Worm (Caenorhabditis elegans) whole organism, L2 larva: ENCODE measurements around the gene gop-3.

Experiments used
- C34F6.9 ChIP-seq: fragments of 150-350 bp; optimal IDR thresholded peaks from 2 replicates; lab custom pipeline; 2014; ENCODE audit warnings: missing biosample characterization, missing genetic modification characterization
- Y55F3AM.14 ChIP-seq: fragments of 200-800 bp; sonication (Bioruptor generic); optimal IDR thresholded peaks from 2 replicates; lab custom pipeline; 2018; ENCODE audit warnings: mild to moderate bottlenecking, missing genetic modification characterization, missing compliant biosample characterization
- ZK546.5 ChIP-seq: sonication (generic microtip); optimal IDR thresholded peaks from 2 replicates; lab custom pipeline; 2017; ENCODE audit warnings: missing biosample characterization, missing genetic modification characterization
- aly-2 ChIP-seq: fragments of 150-350 bp; optimal IDR thresholded peaks from 2 replicates; lab custom pipeline; 2014; ENCODE audit warnings: missing biosample characterization, missing genetic modification characterization
- ama-1 ChIP-seq: fragments of 150-350 bp; optimal IDR thresholded peaks from 2 replicates; lab custom pipeline; 2018; ENCODE audit warnings: inconsistent platforms
- blmp-1 ChIP-seq: sonication (generic microtip); optimal IDR thresholded peaks from 2 replicates; lab custom pipeline; 2017; ENCODE audit warnings: missing genetic modification characterization, mild to moderate bottlenecking, missing compliant biosample characterization, antibody characterized with exemption, moderate library complexity; ENCODE audit not compliant: insufficient read depth
- ceh-16 ChIP-seq: fragments of 150-350 bp; optimal IDR thresholded peaks from 2 replicates; lab custom pipeline; 2014; ENCODE audit warnings: missing biosample characterization, missing genetic modification characterization
- crh-2 ChIP-seq: sonication (generic microtip); optimal IDR thresholded peaks from 2 replicates; lab custom pipeline; 2017; ENCODE audit warnings: missing biosample characterization, missing genetic modification characterization
- dmd-4 ChIP-seq: sonication (generic microtip); optimal IDR thresholded peaks from 2 replicates; lab custom pipeline; 2017; ENCODE audit warnings: missing biosample characterization, missing genetic modification characterization
- egl-27 ChIP-seq: sonication (generic microtip); optimal IDR thresholded peaks from 3 replicates; lab custom pipeline; 2017; ENCODE audit warnings: missing biosample characterization, missing genetic modification reagents, missing genetic modification characterization
- elt-3 ChIP-seq: sonication (generic microtip); optimal IDR thresholded peaks from 2 replicates; lab custom pipeline; 2017; ENCODE audit warnings: missing biosample characterization, missing genetic modification characterization
- fos-1 ChIP-seq: fragments of 150-350 bp; optimal IDR thresholded peaks from 2 replicates; lab custom pipeline; 2014; ENCODE audit warnings: missing biosample characterization, missing genetic modification characterization
- lin-11 ChIP-seq: fragments of 150-350 bp; sonication (generic microtip); optimal IDR thresholded peaks from 2 replicates; lab custom pipeline; 2014; ENCODE audit warnings: missing biosample characterization, missing genetic modification characterization, inconsistent platforms, mixed read lengths
- lin-39 ChIP-seq: fragments of 150-350 bp; optimal IDR thresholded peaks from 2 replicates; lab custom pipeline; 2014; ENCODE audit warnings: missing biosample characterization, missing genetic modification reagents, missing genetic modification characterization
- mbf-1 ChIP-seq: sonication (generic microtip); optimal IDR thresholded peaks from 2 replicates; lab custom pipeline; 2017; ENCODE audit warnings: missing biosample characterization, missing genetic modification characterization
- mdl-1 ChIP-seq, 2 experiments: fragments of 150-350 bp in 1 of 2; sonication (generic microtip) in 1 of 2; optimal IDR thresholded peaks; 2 replicates each; lab custom pipeline; 2017; ENCODE audit warnings: missing biosample characterization in 2 of 2, missing genetic modification characterization in 2 of 2
- nhr-10 ChIP-seq: sonication (generic microtip); optimal IDR thresholded peaks from 2 replicates; lab custom pipeline; 2017; ENCODE audit warnings: missing biosample characterization, missing genetic modification characterization
- nhr-11 ChIP-seq: fragments of 150-350 bp; optimal IDR thresholded peaks from 2 replicates; lab custom pipeline; 2014; ENCODE audit warnings: missing biosample characterization, missing genetic modification characterization
- nhr-12 ChIP-seq: fragments of 150-350 bp; optimal IDR thresholded peaks from 2 replicates; lab custom pipeline; 2014; ENCODE audit warnings: missing biosample characterization, missing genetic modification characterization
- nhr-21 ChIP-seq: fragments of 150-350 bp; optimal IDR thresholded peaks from 2 replicates; lab custom pipeline; 2014; ENCODE audit warnings: missing biosample characterization, missing genetic modification characterization
- nhr-23 ChIP-seq: fragments of 150-350 bp; optimal IDR thresholded peaks from 2 replicates; lab custom pipeline; 2014; ENCODE audit warnings: missing biosample characterization, missing genetic modification reagents, missing genetic modification characterization
- nhr-237 ChIP-seq: fragments of 150-350 bp; optimal IDR thresholded peaks from 2 replicates; lab custom pipeline; 2014; ENCODE audit warnings: missing biosample characterization, missing genetic modification characterization
- nhr-25 ChIP-seq: fragments of 150-350 bp; sonication (generic microtip); optimal IDR thresholded peaks from 3 replicates; lab custom pipeline; 2014; ENCODE audit warnings: missing biosample characterization, missing genetic modification characterization
- nhr-77 ChIP-seq: fragments of 150-350 bp; optimal IDR thresholded peaks from 2 replicates; lab custom pipeline; 2014; ENCODE audit warnings: missing biosample characterization, missing genetic modification characterization
- peb-1 ChIP-seq: fragments of 150-350 bp; optimal IDR thresholded peaks from 2 replicates; lab custom pipeline; 2014; ENCODE audit warnings: missing biosample characterization, missing genetic modification characterization
- sem-4 ChIP-seq: fragments of 150-350 bp; optimal IDR thresholded peaks from 2 replicates; lab custom pipeline; 2014; ENCODE audit warnings: missing biosample characterization, missing genetic modification reagents, missing genetic modification characterization
- sma-3 ChIP-seq: sonication (generic microtip); optimal IDR thresholded peaks from 2 replicates; lab custom pipeline; 2016; ENCODE audit warnings: missing genetic modification reagents, missing genetic modification characterization, missing compliant biosample characterization
- sma-9 ChIP-seq, 2 experiments: fragments of 150-350 bp in 1 of 2; sonication (generic microtip) in 1 of 2; optimal IDR thresholded peaks; 2 replicates each; lab custom pipeline; 2014 to 2016; ENCODE audit warnings: missing genetic modification characterization in 2 of 2, mild to moderate bottlenecking in 1 of 2, missing biosample characterization in 1 of 2, missing compliant biosample characterization in 1 of 2, missing genetic modification reagents in 1 of 2, moderate library complexity in 1 of 2
- snpc-4 ChIP-seq: fragments of 150-350 bp; optimal IDR thresholded peaks from 2 replicates; lab custom pipeline; 2014; ENCODE audit warnings: missing biosample characterization, missing genetic modification characterization
- unc-55 ChIP-seq: fragments of 150-350 bp; sonication (generic microtip); optimal IDR thresholded peaks from 3 replicates; lab custom pipeline; 2014; ENCODE audit warnings: missing biosample characterization, missing genetic modification reagents, missing genetic modification characterization
- unc-62 ChIP-seq: fragments of 150-350 bp; optimal IDR thresholded peaks from 2 replicates; lab custom pipeline; 2014; ENCODE audit warnings: missing biosample characterization, missing genetic modification reagents, missing genetic modification characterization
- zag-1 ChIP-seq: fragments of 150-350 bp; optimal IDR thresholded peaks from 2 replicates; lab custom pipeline; 2014; ENCODE audit warnings: missing biosample characterization, missing genetic modification characterization
- ztf-1 ChIP-seq: fragments of 200-800 bp; sonication (Bioruptor generic); conservative IDR thresholded peaks from 2 replicates; pipeline ENCODE4 v1.3.6; 2022; ENCODE audit warnings: missing genetic modification characterization, missing compliant biosample characterization

The gop-3 gene

DNA sequence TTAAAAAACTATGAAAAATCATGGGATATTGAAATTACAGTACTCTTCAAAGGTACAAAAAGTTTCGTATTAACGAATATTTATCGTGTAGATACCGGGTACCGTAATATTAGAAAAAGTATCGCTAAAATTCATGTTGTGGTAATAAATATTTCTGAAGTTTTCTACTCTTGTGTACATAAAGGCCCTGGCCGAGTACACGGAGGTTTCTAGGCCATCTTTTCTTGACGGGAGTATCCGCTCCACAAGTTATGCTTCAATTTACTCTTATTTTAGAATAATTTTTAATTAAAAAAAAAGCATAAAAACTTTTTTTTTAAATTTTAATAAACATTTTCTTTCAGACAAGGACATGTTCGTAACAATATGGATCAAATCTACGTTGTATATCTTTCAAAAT, 27.4 kb upstream of the gop-3 start:
- TF ChIP-seq nhr-11 (tag; lab: Kevin White, UChicago): no peak
- no peak for TF ChIP-seq mbf-1
- TF ChIP-seq unc-55 (GFP tag; lab: Kevin White, UChicago): no peak
- TF ChIP-seq nhr-77 (tag; lab: Kevin White, UChicago): no peak
- no peak for TF ChIP-seq ceh-16 (tag; lab: Kevin White, UChicago)
- no peak for TF ChIP-seq crh-2 (tag; lab: Kevin White, UChicago)
- TF ChIP-seq nhr-25 (tag; lab: Kevin White, UChicago): no peak
- TF ChIP-seq nhr-21 (tag; lab: Kevin White, UChicago): no peak

DNA sequence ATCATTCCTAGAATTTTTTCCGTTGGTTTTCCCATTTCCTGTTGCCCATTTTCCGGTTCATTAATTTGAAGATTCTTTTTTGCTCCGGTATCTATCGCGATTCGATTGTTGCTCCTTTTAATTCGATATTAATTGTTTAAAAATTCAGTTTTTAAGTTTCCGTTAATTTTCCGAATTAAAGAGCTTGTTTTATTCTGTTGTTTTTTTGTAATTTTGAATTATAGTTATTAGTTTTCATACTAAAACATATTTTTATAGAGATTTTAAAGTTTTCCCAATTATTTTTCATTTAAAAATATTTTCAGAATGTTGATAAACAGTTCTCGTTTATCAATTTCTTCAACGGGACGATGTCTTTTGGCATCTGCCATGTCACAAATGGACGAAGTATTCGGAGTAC, 26.2 kb upstream of the gop-3 start, which contains the start of gene mrps-26:
Gene mrps-26 (plus strand): TSS at position 301 of the 400 bp plus-strand sequence.
- TF ChIP-seq dmd-4 (tag; lab: Kevin White, UChicago): no peak
- TF ChIP-seq nhr-10: no peak
- TF ChIP-seq unc-62 (GFP tag; lab: Kevin White, UChicago): no peak
- TF ChIP-seq nhr-12: no peak
- no peak for TF ChIP-seq mdl-1 (tag; optimal IDR thresholded peaks at IDR 0.05; lab: Kevin White, UChicago)
- TF ChIP-seq lin-11 (tag; lab: Kevin White, UChicago): no peak
- no peak for TF ChIP-seq peb-1 (tag; lab: Kevin White, UChicago)
- no peak for TF ChIP-seq unc-55 (GFP tag; lab: Kevin White, UChicago)
- TF ChIP-seq blmp-1 (tag; lab: Kevin White, UChicago): no peak
- TF ChIP-seq crh-2 (tag; lab: Kevin White, UChicago): no peak
- no peak for TF ChIP-seq elt-3 (tag; lab: Kevin White, UChicago)

DNA sequence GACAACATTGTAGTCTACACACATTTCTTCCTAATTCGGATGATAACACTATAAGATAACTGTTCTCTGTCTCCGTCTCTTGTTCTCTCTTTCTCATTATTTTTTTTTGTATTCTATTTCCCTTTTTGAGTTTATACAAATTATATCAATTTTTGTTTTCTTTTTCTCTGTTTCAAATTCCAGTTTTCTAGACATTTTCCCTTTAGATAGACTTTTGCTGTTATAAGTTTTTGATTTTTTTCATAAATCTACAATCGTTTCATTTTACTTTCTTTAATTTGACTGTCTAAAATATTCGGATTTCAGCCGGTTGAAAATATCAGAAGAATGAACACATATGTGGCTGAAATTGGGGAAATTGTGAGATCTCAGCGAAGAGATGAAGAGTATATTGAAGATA, 24.4 kb upstream of the gop-3 start, which contains the start of gene prx-10:
Gene prx-10 (plus strand): TSS at position 301 of the 400 bp plus-strand sequence.
- TF ChIP-seq lin-39 (tag; lab: Kevin White, UChicago) (no peak), sem-4 (no peak), C34F6.9 (tag; lab: Kevin White, UChicago) (no peak), unc-55 (GFP tag; lab: Kevin White, UChicago) (no peak), sma-9 (GFP tag; optimal IDR thresholded peaks at IDR 0.05; lab: Kevin White, UChicago) (no peak), sma-9 (tag; optimal IDR thresholded peaks at IDR 0.05; lab: Kevin White, UChicago) (no peak), fos-1 (peak; percentile 13), nhr-237 (tag; lab: Kevin White, UChicago) (no peak), snpc-4 (no peak), mdl-1 (tag; optimal IDR thresholded peaks at IDR 0.05; lab: Kevin White, UChicago) (no peak)

DNA sequence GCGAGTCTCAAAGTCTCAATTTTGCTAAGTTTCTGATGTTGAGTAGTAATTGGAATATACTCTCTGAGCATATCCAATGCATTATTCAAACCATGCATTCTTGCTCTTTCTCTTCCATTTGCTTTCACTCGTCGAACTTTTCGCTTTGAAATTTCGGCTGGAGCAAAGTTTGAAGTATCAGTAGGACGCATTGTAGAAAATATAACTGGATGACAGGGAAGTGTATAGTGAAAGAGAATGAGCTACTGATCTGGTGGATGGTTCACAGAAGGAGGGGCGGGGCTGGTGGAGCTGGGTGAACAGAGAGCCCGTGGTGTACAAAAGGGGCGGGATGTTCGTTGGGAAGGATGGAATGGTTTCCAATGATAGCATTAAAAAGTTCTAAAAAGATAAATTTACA, 18.6 kb upstream of the gop-3 start:
- TF ChIP-seq ama-1 (no peak), ztf-1 (GFP tag; lab: Robert Waterston, UW) (no peak), ZK546.5 (tag; lab: Kevin White, UChicago) (no peak), nhr-237 (tag; lab: Kevin White, UChicago) (no peak), mdl-1 (tag; optimal IDR thresholded peaks at IDR 0.05; lab: Kevin White, UChicago) (no peak), lin-39 (tag; lab: Kevin White, UChicago) (no peak), elt-3 (tag; lab: Kevin White, UChicago) (no peak), nhr-23 (no peak), blmp-1 (tag; lab: Kevin White, UChicago) (no peak), aly-2 (no peak), C34F6.9 (tag; lab: Kevin White, UChicago) (no peak), peb-1 (tag; lab: Kevin White, UChicago) (no peak), nhr-11 (tag; lab: Kevin White, UChicago) (no peak)

DNA sequence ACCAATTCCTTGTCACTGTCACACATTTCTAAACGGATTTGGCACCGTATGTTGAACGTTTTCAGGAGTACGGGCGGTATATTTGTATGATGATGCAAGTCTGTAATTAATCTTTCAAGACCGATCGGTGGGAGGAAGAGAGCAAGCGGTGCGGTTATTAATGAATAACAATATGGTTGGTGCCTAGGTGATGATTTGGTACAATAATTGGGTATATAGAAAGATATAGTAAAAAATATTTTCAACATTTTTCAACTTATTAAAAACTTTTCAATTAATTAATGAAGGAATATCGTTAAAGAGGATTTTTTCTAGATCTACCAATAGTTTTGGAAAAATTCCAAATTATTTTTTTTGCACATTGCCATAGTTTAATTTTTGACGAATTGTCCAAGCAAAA, 16.0 kb upstream of the gop-3 start, which contains the start of gene cnd-1:
Gene cnd-1 (minus strand): TSS at position 101 of the 400 bp plus-strand sequence.
- TF ChIP-seq lin-11 (tag; lab: Kevin White, UChicago) (no peak), snpc-4 (no peak), lin-39 (tag; lab: Kevin White, UChicago) (no peak), Y55F3AM.14 (GFP tag; lab: Kevin White, UChicago) (no peak), zag-1 (tag; lab: Kevin White, UChicago) (no peak), egl-27 (no peak), sma-3 (GFP tag; lab: Kevin White, UChicago) (no peak), nhr-12 (no peak), ztf-1 (GFP tag; lab: Robert Waterston, UW) (no peak)
